Fruit fly (Drosophila melanogaster): ENCODE data around the gene CtsL4.

The CtsL4 gene

dm6 chr2L:10386208-10386805 lies 29.9 kb upstream of the CtsL4 start, which contains the start of the genes Cdk1 and mRpS7:
Gene Cdk1, minus strand, starts transcription at chr2L:10386262.
Gene mRpS7, plus strand, starts transcription at chr2L:10386662.
- TF ChIP-seq Dad (GFP tag; optimal IDR thresholded peaks at IDR 0.05) (peak; percentile 21), gem (tag; optimal IDR thresholded peaks at IDR 0.05) (peak; percentile 90), CG7839 (tag; optimal IDR thresholded peaks at IDR 0.05) (peak; percentile 86), sug (tag; optimal IDR thresholded peaks at IDR 0.05) (peak; percentile 65), CG30403 (GFP tag; optimal IDR thresholded peaks at IDR 0.05) (peak; percentile 83), CG7745 (tag; optimal IDR thresholded peaks at IDR 0.05) (no peak), D19A (tag; optimal IDR thresholded peaks at IDR 0.05) (peak; percentile 68), Sry-δ (GFP tag; optimal IDR thresholded peaks at IDR 0.05) (peak; percentile 32), lola (GFP tag; optimal IDR thresholded peaks at IDR 0.05) (peak in 1 of 3 experiments; percentile 72), CG32772 (GFP tag; IDR thresholded peaks at IDR 0.05) (peak; percentile 72), Ets97D (GFP tag; optimal IDR thresholded peaks at IDR 0.05) (peak; percentile 31), toy (GFP tag; IDR thresholded peaks at IDR 0.05) (no peak), CG30431 (GFP tag; optimal IDR thresholded peaks at IDR 0.05) (peak; percentile 26), CG6683 (GFP tag; optimal IDR thresholded peaks at IDR 0.05) (no peak), CG18599 (GFP tag; optimal IDR thresholded peaks at IDR 0.05) (peak; percentile 75), her (GFP tag; optimal IDR thresholded peaks at IDR 0.05) (no peak), cad (GFP tag; optimal IDR thresholded peaks at IDR 0.05) (no peak), CG12659 (GFP tag; optimal IDR thresholded peaks at IDR 0.05) (peak; percentile 76), H15 (GFP tag; IDR thresholded peaks at IDR 0.05) (peak; percentile 47; the same call in 1 of the 3 replicates), Scr (GFP tag; IDR thresholded peaks at IDR 0.05; ENCODE audit: partially characterized antibody) (no peak), sens-2 (GFP tag; IDR thresholded peaks at IDR 0.05) (0 out of 2 replicates have a peak, but pooled peaks have one; percentile 20), chinmo (GFP tag; IDR thresholded peaks at IDR 0.05; ENCODE audit: partially characterized antibody) (no peak), Sox100B (GFP tag; optimal IDR thresholded peaks at IDR 0.05) (peak; percentile 76), CG6854 (GFP tag; optimal IDR thresholded peaks at IDR 0.05) (peak; percentile 3), lov (optimal IDR thresholded peaks at IDR 0.05) (no peak), lov (GFP tag; IDR thresholded peaks at IDR 0.05) (no peak), CG31224 (GFP tag; IDR thresholded peaks at IDR 0.05) (peak; percentile 39; the same call in 1 of the 2 replicates), CG8478 (optimal IDR thresholded peaks at IDR 0.05) (no peak), CG13894 (tag; optimal IDR thresholded peaks at IDR 0.05) (peak; percentile 47), Lhr (GFP tag; optimal IDR thresholded peaks at IDR 0.05) (peak; percentile 45), CG10274 (GFP tag; optimal IDR thresholded peaks at IDR 0.05) (no peak), mld (GFP tag; IDR thresholded peaks at IDR 0.05; ENCODE audit: partially characterized antibody) (no peak), CG4820 (GFP tag; optimal IDR thresholded peaks at IDR 0.05) (peak; percentile 70), CG33213 (GFP tag; optimal IDR thresholded peaks at IDR 0.05) (no peak), salm (tag; optimal IDR thresholded peaks at IDR 0.05) (peak; percentile 66), ERR (GFP tag; optimal IDR thresholded peaks at IDR 0.05) (no peak), shn (GFP tag; optimal IDR thresholded peaks at IDR 0.05) (peak; percentile 31), org-1 (GFP tag; optimal IDR thresholded peaks at IDR 0.05) (no peak), CG7372 (GFP tag; IDR thresholded peaks at IDR 0.05) (peak; percentile 65), Hand (GFP tag; optimal IDR thresholded peaks at IDR 0.05) (no peak), CG2712 (tag; optimal IDR thresholded peaks at IDR 0.05) (peak; percentile 84), cato (GFP tag; optimal IDR thresholded peaks at IDR 0.05; ENCODE audit: borderline replicate concordance) (peak; percentile 63), CG15269 (tag; optimal IDR thresholded peaks at IDR 0.05) (peak; percentile 83), CG9876 (GFP tag; optimal IDR thresholded peaks at IDR 0.05) (no peak), eyg (GFP tag; optimal IDR thresholded peaks at IDR 0.05) (no peak), odd (GFP tag; optimal IDR thresholded peaks at IDR 0.05) (no peak), NFAT (GFP tag; IDR thresholded peaks at IDR 0.05) (no peak), CG10565 (GFP tag; optimal IDR thresholded peaks at IDR 0.05) (peak; percentile 52), HLHmδ (GFP tag; optimal IDR thresholded peaks at IDR 0.05) (no peak), HLH3B (GFP tag; IDR thresholded peaks at IDR 0.05) (no peak)
